Worm (Caenorhabditis elegans) whole organism, L1 larva: Measurements from ENCODE around the gene K09C4.9.

ENCODE experiments used
- C16A3.4 ChIP-seq: fragments of 150-350 bp; optimal IDR thresholded peaks from 2 replicates; lab custom pipeline; 2014; ENCODE audit warnings: missing biosample characterization, missing genetic modification characterization
- C34B4.2 ChIP-seq: sonication (generic microtip); optimal IDR thresholded peaks from 2 replicates; lab custom pipeline; 2017; ENCODE audit warnings: mild to moderate bottlenecking, missing genetic modification characterization, missing compliant biosample characterization
- alr-1 ChIP-seq: fragments of 200-800 bp; sonication (Bioruptor generic); optimal IDR thresholded peaks from 2 replicates; lab custom pipeline; 2018; ENCODE audit warnings: borderline replicate concordance, mild to moderate bottlenecking, missing genetic modification characterization, missing compliant biosample characterization
- aly-2 ChIP-seq: fragments of 150-350 bp; optimal IDR thresholded peaks from 2 replicates; lab custom pipeline; 2014; ENCODE audit warnings: missing biosample characterization, missing genetic modification characterization
- blmp-1 ChIP-seq: fragments of 150-350 bp; optimal IDR thresholded peaks from 2 replicates; lab custom pipeline; 2014; ENCODE audit warnings: missing biosample characterization, missing genetic modification characterization
- ceh-63 ChIP-seq: fragments of 200-800 bp; sonication (Bioruptor generic); optimal IDR thresholded peaks from 2 replicates; lab custom pipeline; 2018; ENCODE audit warnings: mild to moderate bottlenecking, missing genetic modification characterization, missing compliant biosample characterization
- ceh-8 ChIP-seq: fragments of 200-800 bp; sonication (Bioruptor generic); optimal IDR thresholded peaks from 2 replicates; lab custom pipeline; 2018; ENCODE audit warnings: mild to moderate bottlenecking, missing genetic modification characterization, moderate library complexity, missing compliant biosample characterization
- ceh-82 ChIP-seq, 3 experiments: fragments of 150-350 bp in 1 of 3; sonication (generic microtip) in 2 of 3; optimal IDR thresholded peaks; 2 replicates each; lab custom pipeline; 2014 to 2017; ENCODE audit warnings: missing biosample characterization in 3 of 3, missing genetic modification characterization in 3 of 3
- ceh-88 ChIP-seq: fragments of 200-800 bp; sonication (Bioruptor generic); IDR thresholded peaks from 2 replicates; pipeline ENCODE4 v1.3.6; 2022; ENCODE audit warnings: missing genetic modification characterization, missing compliant biosample characterization
- ces-1 ChIP-seq: fragments of 150-350 bp; optimal IDR thresholded peaks from 2 replicates; lab custom pipeline; 2014; ENCODE audit warnings: missing biosample characterization, missing genetic modification reagents, missing genetic modification characterization
- dpl-1 ChIP-seq, 3 experiments: fragments of 150-350 bp in 2 of 3; sonication (generic microtip) in 1 of 3; optimal IDR thresholded peaks; 2 replicates each; lab custom pipeline; 2014 to 2017; ENCODE audit warnings: missing biosample characterization in 3 of 3, missing genetic modification characterization in 3 of 3, missing genetic modification reagents in 3 of 3
- dsc-1 ChIP-seq: sonication (generic microtip); optimal IDR thresholded peaks from 2 replicates; lab custom pipeline; 2016; ENCODE audit warnings: mild to moderate bottlenecking, missing genetic modification characterization, missing compliant biosample characterization
- efl-1 ChIP-seq, 4 experiments: fragments of 150-350 bp; optimal IDR thresholded peaks in 3 of 4; peaks in 1 of 4; 1 replicate in 1 of 4; 2 replicates in 3 of 4; lab custom pipeline; 2014; ENCODE audit warnings: missing biosample characterization in 2 of 4, missing genetic modification characterization in 2 of 4, missing genetic modification reagents in 2 of 4
- egl-27 ChIP-seq, 2 experiments: fragments of 150-350 bp in 1 of 2; sonication (generic microtip); optimal IDR thresholded peaks; 3 replicates each; lab custom pipeline; 2017 to 2018; ENCODE audit warnings: missing biosample characterization in 2 of 2, missing genetic modification characterization in 2 of 2, missing genetic modification reagents in 2 of 2
- hlh-17 ChIP-seq: fragments of 200-800 bp; sonication (Bioruptor generic); optimal IDR thresholded peaks from 2 replicates; lab custom pipeline; 2018; ENCODE audit warnings: missing genetic modification characterization, mild to moderate bottlenecking, missing compliant biosample characterization, moderate library complexity, borderline replicate concordance
- jun-1 ChIP-seq: fragments of 150-350 bp; optimal IDR thresholded peaks from 2 replicates; lab custom pipeline; 2014; ENCODE audit warnings: missing biosample characterization, missing genetic modification reagents, missing genetic modification characterization
- lin-13 ChIP-seq: fragments of 150-350 bp; optimal IDR thresholded peaks from 2 replicates; lab custom pipeline; 2014; ENCODE audit warnings: missing biosample characterization, missing genetic modification reagents, missing genetic modification characterization
- lin-14 ChIP-seq: fragments of 200-800 bp; sonication (Bioruptor generic); optimal IDR thresholded peaks from 2 replicates; lab custom pipeline; 2018; ENCODE audit warnings: mild to moderate bottlenecking, missing genetic modification characterization, moderate library complexity, missing compliant biosample characterization
- lin-15B ChIP-seq: fragments of 150-350 bp; sonication (generic microtip); optimal IDR thresholded peaks from 3 replicates; lab custom pipeline; 2014; ENCODE audit warnings: missing biosample characterization, missing genetic modification characterization
- lin-35 ChIP-seq, 2 experiments: fragments of 150-350 bp; optimal IDR thresholded peaks; 2 replicates each; lab custom pipeline; 2014; ENCODE audit warnings: missing biosample characterization in 2 of 2, missing genetic modification characterization in 2 of 2, missing genetic modification reagents in 2 of 2
- lir-3 ChIP-seq: sonication (generic microtip); optimal IDR thresholded peaks from 2 replicates; lab custom pipeline; 2016; ENCODE audit warnings: mild to moderate bottlenecking, missing genetic modification characterization, moderate library complexity, missing compliant biosample characterization; ENCODE audit not compliant: poor library complexity
- lsy-2 ChIP-seq, 2 experiments: fragments of 150-350 bp; optimal IDR thresholded peaks; 2 replicates each; lab custom pipeline; 2014; ENCODE audit warnings: missing biosample characterization in 2 of 2, missing genetic modification characterization in 2 of 2
- mab-9 ChIP-seq: fragments of 200-800 bp; sonication (Bioruptor generic); IDR thresholded peaks from 2 replicates; pipeline ENCODE4 v1.3.6; 2022; ENCODE audit warnings: missing genetic modification reagents, missing genetic modification characterization, missing compliant biosample characterization
- mdl-1 ChIP-seq, 2 experiments: fragments of 150-350 bp; optimal IDR thresholded peaks; 2 replicates each; lab custom pipeline; 2014 to 2017; ENCODE audit warnings: missing biosample characterization in 2 of 2, missing genetic modification characterization in 2 of 2, inconsistent platforms in 1 of 2
- mef-2 ChIP-seq: fragments of 150-350 bp; optimal IDR thresholded peaks from 2 replicates; lab custom pipeline; 2014; ENCODE audit warnings: missing biosample characterization, missing genetic modification characterization
- nhr-11 ChIP-seq: fragments of 150-350 bp; optimal IDR thresholded peaks from 2 replicates; lab custom pipeline; 2014; ENCODE audit warnings: missing biosample characterization, missing genetic modification characterization
- nhr-12 ChIP-seq: sonication (generic microtip); optimal IDR thresholded peaks from 2 replicates; lab custom pipeline; 2017; ENCODE audit warnings: missing biosample characterization, missing genetic modification characterization
- nhr-19 ChIP-seq: fragments of 200-800 bp; sonication (Bioruptor generic); conservative IDR thresholded peaks from 2 replicates; pipeline ENCODE4 v1.3.6; 2022; ENCODE audit warnings: missing genetic modification characterization, missing compliant biosample characterization
- nhr-20 ChIP-seq: sonication (generic microtip); optimal IDR thresholded peaks from 2 replicates; lab custom pipeline; 2016; ENCODE audit warnings: mild to moderate bottlenecking, missing genetic modification characterization, missing compliant biosample characterization
- nhr-237 ChIP-seq: fragments of 150-350 bp; optimal IDR thresholded peaks from 2 replicates; lab custom pipeline; 2014; ENCODE audit warnings: missing biosample characterization, missing genetic modification characterization
- nhr-28 ChIP-seq: fragments of 150-350 bp; optimal IDR thresholded peaks from 2 replicates; lab custom pipeline; 2014; ENCODE audit warnings: missing biosample characterization, missing genetic modification characterization
- nhr-71 ChIP-seq: sonication (generic microtip); optimal IDR thresholded peaks from 2 replicates; lab custom pipeline; 2016; ENCODE audit warnings: mild to moderate bottlenecking, missing genetic modification characterization, moderate library complexity, missing compliant biosample characterization
- nhr-84 ChIP-seq: sonication (generic microtip); optimal IDR thresholded peaks from 2 replicates; lab custom pipeline; 2017; ENCODE audit warnings: missing biosample characterization, missing genetic modification characterization
- nhr-85 ChIP-seq: sonication (generic microtip); peaks from one replicate; lab custom pipeline; 2016; ENCODE audit warnings: missing genetic modification characterization, inconsistent platforms, missing compliant biosample characterization
- pax-3 ChIP-seq: fragments of 200-800 bp; sonication (Bioruptor generic); optimal IDR thresholded peaks from 2 replicates; lab custom pipeline; 2018; ENCODE audit warnings: mild to moderate bottlenecking, missing genetic modification characterization, moderate library complexity, missing compliant biosample characterization
- pqm-1 ChIP-seq: sonication (generic microtip); optimal IDR thresholded peaks from 3 replicates; lab custom pipeline; 2017; ENCODE audit warnings: missing biosample characterization, missing genetic modification characterization
- snpc-4 ChIP-seq: fragments of 150-350 bp; optimal IDR thresholded peaks from 2 replicates; lab custom pipeline; 2014; ENCODE audit warnings: missing biosample characterization, missing genetic modification characterization
- snu-23 ChIP-seq: sonication (generic microtip); optimal IDR thresholded peaks from 2 replicates; lab custom pipeline; 2016; ENCODE audit warnings: missing genetic modification characterization, missing compliant biosample characterization
- sox-4 ChIP-seq: sonication (generic microtip); optimal IDR thresholded peaks from 2 replicates; lab custom pipeline; 2016; ENCODE audit warnings: missing genetic modification characterization, missing compliant biosample characterization
- swsn-7 ChIP-seq: sonication (generic microtip); optimal IDR thresholded peaks from 2 replicates; lab custom pipeline; 2016; ENCODE audit warnings: missing genetic modification characterization, missing compliant biosample characterization
- tbx-2 ChIP-seq: sonication (generic microtip); optimal IDR thresholded peaks from 2 replicates; lab custom pipeline; 2016; ENCODE audit warnings: missing genetic modification characterization, missing compliant biosample characterization
- unc-30 ChIP-seq: sonication (generic microtip); optimal IDR thresholded peaks from 2 replicates; lab custom pipeline; 2017; ENCODE audit warnings: missing biosample characterization, missing genetic modification characterization
- unc-62 ChIP-seq: fragments of 150-350 bp; optimal IDR thresholded peaks from 2 replicates; lab custom pipeline; 2014; ENCODE audit warnings: missing biosample characterization, missing genetic modification reagents, missing genetic modification characterization
- vab-15 ChIP-seq: sonication (generic microtip); optimal IDR thresholded peaks from 2 replicates; lab custom pipeline; 2017; ENCODE audit warnings: missing genotype, mild to moderate bottlenecking, missing genetic modification characterization, missing compliant biosample characterization
- zag-1 ChIP-seq: fragments of 150-350 bp; optimal IDR thresholded peaks from 2 replicates; lab custom pipeline; 2014; ENCODE audit warnings: missing biosample characterization, missing genetic modification characterization
- ztf-4 ChIP-seq: fragments of 150-350 bp; optimal IDR thresholded peaks from 2 replicates; lab custom pipeline; 2014; ENCODE audit warnings: missing biosample characterization, missing genetic modification characterization

K09C4.9 gene

DNA sequence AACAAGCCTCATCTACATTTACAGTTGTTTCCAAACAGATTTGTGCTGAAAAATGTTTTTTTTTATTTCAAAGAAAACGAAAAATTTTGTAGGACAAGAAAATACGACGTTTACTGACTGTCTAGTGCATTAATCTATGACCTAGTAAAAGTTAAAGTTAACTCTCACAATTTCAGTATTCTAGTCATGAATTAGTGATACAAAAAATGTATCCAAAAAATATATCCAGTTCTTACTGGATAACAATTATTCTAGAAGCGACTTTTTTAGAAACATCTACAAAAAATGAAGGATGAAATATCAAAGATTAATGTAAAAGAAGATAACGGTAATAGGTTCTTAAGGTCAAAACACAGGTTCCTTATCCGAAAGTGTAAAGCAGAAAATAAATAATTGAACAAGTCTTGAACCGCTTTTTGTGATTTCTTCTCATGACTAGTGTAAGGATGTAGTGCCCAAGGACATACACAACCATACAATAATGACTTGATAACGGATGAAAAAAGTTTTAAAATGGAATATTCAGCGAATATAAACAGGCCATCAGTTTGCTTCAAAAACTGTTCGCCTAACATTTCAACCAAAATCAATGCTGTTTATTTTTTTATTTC lies 21.0 kb downstream of the K09C4.9 start, which contains the start of gene pqn-37:
Gene pqn-37 (minus strand): TSS at position 51 of the 611 bp plus-strand sequence.
- peak; percentile 17 for TF ChIP-seq lin-14 (GFP tag; lab: Kevin White, UChicago)
- TF ChIP-seq nhr-85 (tag; lab: Kevin White, UChicago): peak; percentile 55
- TF ChIP-seq nhr-71 (tag; lab: Kevin White, UChicago): peak; percentile 42
- no peak for TF ChIP-seq dpl-1 (GFP tag; optimal IDR thresholded peaks at IDR 0.05; lab: Kevin White, UChicago)
- no peak for TF ChIP-seq lir-3 (tag; lab: Kevin White, UChicago)
- no peak for TF ChIP-seq ceh-8

DNA sequence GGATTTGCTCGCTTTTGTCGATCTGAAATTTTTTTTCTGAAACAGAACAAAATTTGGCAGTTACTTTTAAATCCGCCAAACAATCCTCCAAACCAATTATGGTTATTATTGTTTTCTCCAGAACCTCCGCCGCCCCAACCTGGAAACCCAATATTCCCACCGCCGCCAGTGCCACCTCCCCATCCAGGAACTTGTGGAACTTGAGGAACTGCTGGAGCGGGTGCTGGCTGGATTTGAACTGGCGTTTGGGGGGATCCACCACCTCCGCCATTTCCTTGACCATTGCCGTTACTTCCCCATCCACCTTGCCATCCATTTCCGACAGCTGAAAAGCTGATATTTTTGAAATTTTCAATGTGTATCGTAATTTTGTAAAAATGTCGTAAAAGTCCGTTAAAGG lies 23.8 kb downstream of the K09C4.9 start:
- TF ChIP-seq lin-15B (no peak), hlh-17 (GFP tag; lab: Kevin White, UChicago) (no peak), aly-2 (tag; lab: Kevin White, UChicago) (no peak), dsc-1 (tag; lab: Kevin White, UChicago) (no peak), mdl-1 (tag; optimal IDR thresholded peaks at IDR 0.05; lab: Kevin White, UChicago) (no peak), mab-9 (GFP tag; lab: Robert Waterston, UW) (no peak), dpl-1 (GFP tag; optimal IDR thresholded peaks at IDR 0.05; lab: Kevin White, UChicago) (no peak), nhr-237 (tag; lab: Kevin White, UChicago) (no peak), lin-35 (GFP tag; optimal IDR thresholded peaks at IDR 0.05; lab: Kevin White, UChicago) (no peak), ceh-8 (no peak), nhr-20 (tag; lab: Kevin White, UChicago) (no peak), tbx-2 (tag; lab: Kevin White, UChicago) (no peak), C16A3.4 (no peak), nhr-28 (tag; lab: Kevin White, UChicago) (no peak), sox-4 (tag; lab: Kevin White, UChicago) (no peak), ceh-82 (tag; optimal IDR thresholded peaks at IDR 0.05; lab: Kevin White, UChicago) (no peak), zag-1 (tag; lab: Kevin White, UChicago) (no peak), ceh-63 (GFP tag; lab: Kevin White, UChicago) (no peak), lin-13 (GFP tag; lab: Kevin White, UChicago) (no peak), mef-2 (tag; lab: Kevin White, UChicago) (no peak)

DNA sequence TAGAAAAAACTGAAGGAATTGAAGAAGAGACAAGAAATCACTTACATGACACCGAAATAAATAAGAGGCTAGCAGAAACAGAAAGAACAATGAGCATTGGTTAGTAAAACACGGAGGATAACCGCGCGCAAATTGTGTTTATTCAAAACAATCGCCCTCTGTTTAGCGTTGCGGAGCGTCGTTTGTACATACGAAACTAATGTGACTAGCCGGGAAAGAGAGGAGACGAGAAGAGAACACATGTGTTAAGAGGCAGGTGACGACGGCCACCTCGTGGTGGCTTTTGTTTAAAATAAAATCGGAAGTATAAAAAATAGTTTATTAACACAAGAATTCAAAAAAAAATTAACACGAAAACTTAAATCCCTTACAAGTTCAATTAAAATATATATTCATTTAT lies 25.8 kb downstream of the K09C4.9 start, which contains the start of gene F40F4.7:
Gene F40F4.7 (minus strand): TSS at position 122 of the 400 bp plus-strand sequence.
- TF ChIP-seq C34B4.2 (no peak), ztf-4 (tag; lab: Kevin White, UChicago) (peak; percentile 40), snu-23 (GFP tag; lab: Kevin White, UChicago) (peak; percentile 84), swsn-7 (tag; lab: Kevin White, UChicago) (peak; percentile 64), zag-1 (tag; lab: Kevin White, UChicago) (no peak), sox-4 (tag; lab: Kevin White, UChicago) (no peak), pax-3 (no peak), pqm-1 (no peak), nhr-19 (peak; percentile 66), nhr-11 (no peak), unc-30 (tag; lab: Kevin White, UChicago) (no peak), nhr-84 (tag; lab: Kevin White, UChicago) (no peak), ceh-8 (no peak), mdl-1 (tag; optimal IDR thresholded peaks at IDR 0.05; lab: Kevin White, UChicago) (peak in 1 of 2 experiments; percentile 92), nhr-12 (tag; lab: Kevin White, UChicago) (no peak), snpc-4 (tag; lab: Kevin White, UChicago) (no peak), nhr-71 (tag; lab: Kevin White, UChicago) (peak; percentile 86), egl-27 (tag; optimal IDR thresholded peaks at IDR 0.05; lab: Kevin White, UChicago) (no peak), efl-1 (optimal IDR thresholded peaks at IDR 0.05; lab: Kevin White, UChicago) (peak in 1 of 2 experiments; percentile 36), efl-1 (GFP tag; optimal IDR thresholded peaks at IDR 0.05 in 1 of 2; lab: Kevin White, UChicago) (peak in 1 of 2 experiments; percentile 10), lin-35 (GFP tag; optimal IDR thresholded peaks at IDR 0.05; lab: Kevin White, UChicago) (peak; percentile 43 to 82), alr-1 (no peak), mef-2 (tag; lab: Kevin White, UChicago) (no peak), jun-1 (peak; percentile 41), ces-1 (GFP tag; lab: Kevin White, UChicago) (no peak), lsy-2 (tag; optimal IDR thresholded peaks at IDR 0.05; lab: Kevin White, UChicago) (peak in 1 of 2 experiments; percentile 73), hlh-17 (GFP tag; lab: Kevin White, UChicago) (no peak), ceh-88 (GFP tag; lab: Robert Waterston, UW) (no peak), ceh-63 (GFP tag; lab: Kevin White, UChicago) (no peak), unc-62 (GFP tag; lab: Kevin White, UChicago) (no peak), vab-15 (tag; lab: Kevin White, UChicago) (no peak), nhr-237 (tag; lab: Kevin White, UChicago) (no peak), blmp-1 (tag; lab: Kevin White, UChicago) (no peak)
